Fruit fly (Drosophila melanogaster) whole organism, embryonic: ENCODE results near the gene woc.

Experiments used
- CG10366 ChIP-seq: fragments of 200-800 bp; sonication (Bioruptor generic); IDR thresholded peaks from 2 replicates; pipeline ENCODE4 v1.3.6; 2022; ENCODE audit warnings: missing biosample characterization, missing genetic modification characterization
- CG11093 ChIP-seq: fragments of 200-800 bp; sonication (Bioruptor generic); IDR thresholded peaks from 3 replicates; pipeline ENCODE4 v1.3.6; 2022; ENCODE audit warnings: missing biosample characterization, missing genetic modification characterization
- CG11398 ChIP-seq: fragments of 200-800 bp; sonication (Bioruptor generic); optimal IDR thresholded peaks from 2 replicates; lab custom pipeline; 2016; ENCODE audit warnings: missing biosample characterization, missing genetic modification characterization
- CG11456 ChIP-seq: fragments of 200-800 bp; sonication (Bioruptor generic); IDR thresholded peaks from 3 replicates; pipeline ENCODE4 v1.3.6; 2022; ENCODE audit warnings: missing biosample characterization, missing genetic modification characterization
- CG13624 ChIP-seq: fragments of 200-800 bp; sonication (Bioruptor generic); optimal IDR thresholded peaks from 2 replicates; lab custom pipeline; 2016; ENCODE audit warnings: missing biosample characterization, missing genetic modification characterization
- CG14965 ChIP-seq: fragments of 200-800 bp; sonication (Bioruptor generic); optimal IDR thresholded peaks from 2 replicates; lab custom pipeline; 2016; ENCODE audit warnings: missing biosample characterization, missing genetic modification characterization, borderline replicate concordance
- CG1602 ChIP-seq: fragments of 200-800 bp; sonication (Bioruptor generic); optimal IDR thresholded peaks from 3 replicates; lab custom pipeline; 2016; ENCODE audit warnings: missing biosample characterization, missing genetic modification characterization
- CG16863 ChIP-seq: fragments of 200-800 bp; sonication (Bioruptor generic); optimal IDR thresholded peaks from 3 replicates; lab custom pipeline; 2016; ENCODE audit warnings: missing biosample characterization, missing genetic modification characterization
- CG17802 ChIP-seq: fragments of 200-800 bp; sonication (Bioruptor generic); optimal IDR thresholded peaks from 2 replicates; lab custom pipeline; 2018; ENCODE audit warnings: missing biosample characterization, mild to moderate bottlenecking, missing genetic modification characterization, moderate library complexity
- CG1792 ChIP-seq: fragments of 200-800 bp; sonication (Bioruptor generic); optimal IDR thresholded peaks from 2 replicates; lab custom pipeline; 2016; ENCODE audit warnings: missing biosample characterization, missing genetic modification characterization
- CG18476 ChIP-seq: fragments of 200-800 bp; sonication (Bioruptor generic); optimal IDR thresholded peaks from 2 replicates; lab custom pipeline; 2016; ENCODE audit warnings: missing biosample characterization, mild to moderate bottlenecking, missing genetic modification characterization
- CG2678 ChIP-seq: fragments of 200-800 bp; sonication (Bioruptor generic); optimal IDR thresholded peaks from 3 replicates; lab custom pipeline; 2019; ENCODE audit warnings: missing biosample characterization, mild to moderate bottlenecking, missing genetic modification characterization, moderate library complexity
- CG30020 ChIP-seq: fragments of 200-800 bp; optimal IDR thresholded peaks from 2 replicates; lab custom pipeline; 2019; ENCODE audit warnings: missing biosample characterization, mild to moderate bottlenecking, missing genetic modification characterization, moderate library complexity
- CG33557 ChIP-seq: fragments of 200-800 bp; sonication (Bioruptor generic); optimal IDR thresholded peaks from 2 replicates; lab custom pipeline; 2019; ENCODE audit warnings: missing biosample characterization, mild to moderate bottlenecking, missing genetic modification characterization, moderate library complexity
- CG4707 ChIP-seq: fragments of 200-800 bp; sonication (Bioruptor generic); optimal IDR thresholded peaks from 2 replicates; lab custom pipeline; 2018; ENCODE audit warnings: missing biosample characterization, mild to moderate bottlenecking, missing genetic modification characterization, moderate library complexity
- CG4854 ChIP-seq: fragments of 200-800 bp; sonication (Bioruptor generic); optimal IDR thresholded peaks from 2 replicates; lab custom pipeline; 2016; ENCODE audit warnings: missing biosample characterization, missing genetic modification characterization, inconsistent platforms
- CG6272 ChIP-seq: fragments of 200-800 bp; sonication (Bioruptor generic); IDR thresholded peaks from 2 replicates; pipeline ENCODE4 v1.3.6; 2022; ENCODE audit warnings: missing biosample characterization, missing genetic modification characterization
- CG6654 ChIP-seq: fragments of 200-800 bp; sonication (Bioruptor generic); optimal IDR thresholded peaks from 2 replicates; lab custom pipeline; 2017; ENCODE audit warnings: missing biosample characterization, mild to moderate bottlenecking, missing genetic modification characterization
- CG9215 ChIP-seq: fragments of 200-800 bp; sonication (Bioruptor generic); IDR thresholded peaks from 2 replicates; pipeline ENCODE4 v1.3.6; 2022; ENCODE audit warnings: missing biosample characterization, missing genetic modification characterization
- CG9609 ChIP-seq: fragments of 200-800 bp; sonication (Bioruptor generic); optimal IDR thresholded peaks from 3 replicates; lab custom pipeline; 2016; ENCODE audit warnings: missing biosample characterization, missing genetic modification characterization
- CG9932 ChIP-seq: fragments of 200-800 bp; sonication (Bioruptor generic); IDR thresholded peaks from 2 replicates; pipeline ENCODE4 v1.3.6; 2022; ENCODE audit warnings: missing biosample characterization, missing genetic modification characterization
- Dek ChIP-seq: fragments of 200-800 bp; sonication (Bioruptor generic); optimal IDR thresholded peaks from 3 replicates; lab custom pipeline; 2019; ENCODE audit warnings: missing biosample characterization, mild to moderate bottlenecking, missing genetic modification characterization, moderate library complexity
- Dip2 ChIP-seq: fragments of 200-800 bp; sonication (Bioruptor generic); IDR thresholded peaks from 2 replicates; pipeline ENCODE4 v1.3.6; 2022; ENCODE audit warnings: missing biosample characterization, missing genetic modification characterization
- Dll ChIP-seq: fragments of 200-800 bp; sonication (Bioruptor generic); IDR thresholded peaks from 4 replicates; pipeline ENCODE4 v1.3.6; 2022; ENCODE audit warnings: missing biosample characterization, missing genetic modification characterization; ENCODE audit not compliant: partially characterized antibody
- Doc3 ChIP-seq: fragments of 200-800 bp; sonication (Bioruptor generic); IDR thresholded peaks from 3 replicates; pipeline ENCODE4 v1.3.6; 2022; ENCODE audit warnings: missing biosample characterization, missing genetic modification characterization; ENCODE audit not compliant: partially characterized antibody
- Dp ChIP-seq: fragments of 200-800 bp; sonication (Bioruptor generic); optimal IDR thresholded peaks from 2 replicates; lab custom pipeline; 2018; ENCODE audit warnings: missing biosample characterization, mild to moderate bottlenecking, missing genetic modification characterization, moderate library complexity
- MTF-1 ChIP-seq: fragments of 200-800 bp; sonication (Bioruptor generic); optimal IDR thresholded peaks from 2 replicates; lab custom pipeline; 2018; ENCODE audit warnings: missing biosample characterization, mild to moderate bottlenecking, missing genetic modification characterization, borderline replicate concordance
- Mes4 ChIP-seq: fragments of 200-800 bp; sonication (Bioruptor generic); optimal IDR thresholded peaks from 2 replicates; lab custom pipeline; 2016; ENCODE audit warnings: missing biosample characterization, missing genetic modification characterization
- NFAT ChIP-seq: fragments of 200-800 bp; sonication (Bioruptor generic); IDR thresholded peaks from 2 replicates; pipeline ENCODE4 v1.3.6; 2022; ENCODE audit warnings: missing biosample characterization, missing genetic modification characterization
- Nf-YA ChIP-seq: fragments of 200-800 bp; sonication (Bioruptor generic); IDR thresholded peaks from 2 replicates; pipeline ENCODE4 v1.3.6; 2022; ENCODE audit warnings: missing biosample characterization, missing genetic modification characterization
- Pdp1 ChIP-seq, 2 experiments: fragments of 200-800 bp; sonication (Bioruptor generic); optimal IDR thresholded peaks; 3 replicates each; lab custom pipeline; 2016; ENCODE audit warnings: missing biosample characterization in 2 of 2, missing genetic modification characterization in 2 of 2, mild to moderate bottlenecking in 1 of 2, moderate library complexity in 1 of 2
- Ravus ChIP-seq: fragments of 200-800 bp; sonication (Bioruptor generic); IDR thresholded peaks from 2 replicates; pipeline ENCODE4 v1.3.6; 2022; ENCODE audit warnings: missing biosample characterization, missing genetic modification characterization
- amos ChIP-seq: fragments of 200-800 bp; sonication (Bioruptor generic); IDR thresholded peaks from 2 replicates; pipeline ENCODE4 v1.3.6; 2022; ENCODE audit warnings: missing biosample characterization, missing genetic modification characterization; ENCODE audit not compliant: partially characterized antibody
- bowl ChIP-seq: fragments of 200-800 bp; sonication (Bioruptor generic); IDR thresholded peaks from 2 replicates; pipeline ENCODE4 v1.3.6; 2022; ENCODE audit warnings: missing biosample characterization, missing genetic modification characterization
- caup ChIP-seq: fragments of 200-800 bp; sonication (Bioruptor generic); optimal IDR thresholded peaks from 3 replicates; lab custom pipeline; 2017; ENCODE audit warnings: missing biosample characterization, mild to moderate bottlenecking, missing genetic modification characterization, moderate library complexity; ENCODE audit not compliant: severe bottlenecking
- chm ChIP-seq: fragments of 200-800 bp; sonication (Bioruptor generic); IDR thresholded peaks from 2 replicates; pipeline ENCODE4 v1.3.6; 2022; ENCODE audit warnings: missing biosample characterization, missing genetic modification characterization
- da ChIP-seq: fragments of 200-800 bp; sonication (Bioruptor generic); optimal IDR thresholded peaks from 2 replicates; lab custom pipeline; 2016; ENCODE audit warnings: missing biosample characterization, missing genetic modification characterization
- danr ChIP-seq: fragments of 200-800 bp; sonication (Bioruptor generic); IDR thresholded peaks from 2 replicates; pipeline ENCODE4 v1.3.6; 2022; ENCODE audit warnings: missing biosample characterization, missing genetic modification characterization
- dysf ChIP-seq: fragments of 200-800 bp; sonication (Bioruptor generic); IDR thresholded peaks from 3 replicates; pipeline ENCODE4 v1.3.6; 2022; ENCODE audit warnings: missing biosample characterization, missing genetic modification characterization
- fd3F ChIP-seq: fragments of 200-800 bp; sonication (Bioruptor generic); optimal IDR thresholded peaks from 2 replicates; lab custom pipeline; 2018; ENCODE audit warnings: missing biosample characterization, mild to moderate bottlenecking, missing genetic modification characterization, moderate library complexity
- fru ChIP-seq: fragments of >200 bp; optimal IDR thresholded peaks from 2 replicates; lab custom pipeline; 2017
- h ChIP-seq: fragments of >200 bp; optimal IDR thresholded peaks from 2 replicates; lab custom pipeline; 2017
- kni ChIP-seq: fragments of 200-800 bp; sonication (Bioruptor generic); optimal IDR thresholded peaks from 3 replicates; lab custom pipeline; 2017; ENCODE audit warnings: mild to moderate bottlenecking, missing biosample characterization, missing genetic modification reagents, missing genetic modification characterization
- pzg ChIP-seq: fragments of 200-800 bp; sonication (Bioruptor generic); optimal IDR thresholded peaks from 3 replicates; lab custom pipeline; 2018; ENCODE audit warnings: missing biosample characterization, mild to moderate bottlenecking, missing genetic modification characterization, moderate library complexity
- sens ChIP-seq: fragments of 200-800 bp; sonication (Bioruptor generic); peaks from one replicate; lab custom pipeline; 2016; ENCODE audit warnings: missing biosample characterization, missing genetic modification characterization
- seq ChIP-seq: fragments of 200-800 bp; sonication (Bioruptor generic); IDR thresholded peaks from 2 replicates; pipeline ENCODE4 v1.3.6; 2022; ENCODE audit warnings: missing biosample characterization, missing genetic modification characterization
- sna ChIP-seq: fragments of 200-800 bp; sonication (Bioruptor generic); IDR thresholded peaks from 2 replicates; pipeline ENCODE4 v1.3.6; 2022; ENCODE audit warnings: missing biosample characterization, missing genetic modification characterization; ENCODE audit not compliant: partially characterized antibody
- stwl ChIP-seq: fragments of 200-800 bp; sonication (Bioruptor generic); optimal IDR thresholded peaks from 3 replicates; lab custom pipeline; 2018; ENCODE audit warnings: missing biosample characterization, mild to moderate bottlenecking, missing genetic modification characterization, moderate library complexity
- tin ChIP-seq: fragments of 200-800 bp; sonication (Bioruptor generic); optimal IDR thresholded peaks from 3 replicates; lab custom pipeline; 2016; ENCODE audit warnings: missing biosample characterization, missing genetic modification characterization

woc gene

dm6 chr3R:27281022-27281810 lies 17.4 kb upstream of the woc start (continued):
- peak; percentile 50; the same call in 1 of the 2 replicates for TF ChIP-seq Dip2 (GFP tag; lab: Robert Waterston, UW)
- TF ChIP-seq CG17802 (tag; lab: Kevin White, UChicago) = peak; percentile 78
- peak; percentile 97 for TF ChIP-seq caup (GFP tag; lab: Kevin White, UChicago)
- TF ChIP-seq Dll (GFP tag; lab: Robert Waterston, UW) = peak; percentile 29; the same call in 1 of the 4 replicates
- TF ChIP-seq CG9215 (GFP tag; lab: Robert Waterston, UW) = peak; percentile 93
- TF ChIP-seq danr (GFP tag; lab: Robert Waterston, UW) = peak; percentile 95
- peak; percentile 94 for TF ChIP-seq CG16863
- peak; percentile 89 to 96 for TF ChIP-seq Pdp1 (GFP tag; optimal IDR thresholded peaks at IDR 0.05; lab: Kevin White, UChicago)
- TF ChIP-seq CG4854 (GFP tag; lab: Kevin White, UChicago) = peak; percentile 91
- TF ChIP-seq MTF-1 = peak; percentile 92
- peak; percentile 97 for TF ChIP-seq chm (GFP tag; lab: Robert Waterston, UW)
- TF ChIP-seq Doc3 (GFP tag; lab: Robert Waterston, UW) = 0 out of 3 replicates have a peak, but pooled peaks have one; percentile 25
- TF ChIP-seq Dek (tag; lab: Kevin White, UChicago) = peak; percentile 93
- peak; percentile 92 for TF ChIP-seq CG11398 (GFP tag; lab: Kevin White, UChicago)
- peak; percentile 83 for TF ChIP-seq CG18476 (GFP tag; lab: Kevin White, UChicago)
- TF ChIP-seq CG6272 (GFP tag; lab: Robert Waterston, UW) = peak; percentile 92
- TF ChIP-seq da (GFP tag; lab: Kevin White, UChicago) = peak; percentile 77
- TF ChIP-seq bowl (GFP tag; lab: Robert Waterston, UW) = peak; percentile 94
- peak; percentile 92 for TF ChIP-seq Mes4
- peak; percentile 15 for TF ChIP-seq CG33557
- no peak for TF ChIP-seq sna (GFP tag; lab: Robert Waterston, UW)
- TF ChIP-seq CG9932 = peak; percentile 97
- TF ChIP-seq CG13624 (GFP tag; lab: Kevin White, UChicago) = peak; percentile 95
- TF ChIP-seq kni (GFP tag; lab: Kevin White, UChicago) = peak; percentile 92
- TF ChIP-seq fru (lab: Kevin White, UChicago) = peak; percentile 59
- peak; percentile 95 for TF ChIP-seq CG11093 (GFP tag; lab: Robert Waterston, UW)
- peak; percentile 68 for TF ChIP-seq CG14965 (GFP tag; lab: Kevin White, UChicago)
- TF ChIP-seq Dp (GFP tag; lab: Kevin White, UChicago) = peak; percentile 22
- peak; percentile 96 for TF ChIP-seq CG2678 (tag; lab: Kevin White, UChicago)
- peak; percentile 39 for TF ChIP-seq stwl (tag; lab: Kevin White, UChicago)
- peak; percentile 94 for TF ChIP-seq tin (GFP tag; lab: Kevin White, UChicago)
- peak; percentile 97 for TF ChIP-seq CG10366 (GFP tag; lab: Robert Waterston, UW)
- peak; percentile 91 for TF ChIP-seq CG1602 (GFP tag; lab: Kevin White, UChicago)
- TF ChIP-seq pzg (GFP tag; lab: Kevin White, UChicago) = peak; percentile 39
- peak; percentile 92 for TF ChIP-seq CG1792 (GFP tag; lab: Kevin White, UChicago)
- peak; percentile 97 for TF ChIP-seq CG9609
- peak; percentile 98 for TF ChIP-seq seq
- TF ChIP-seq dysf (GFP tag; lab: Robert Waterston, UW) = peak; percentile 97
- TF ChIP-seq CG4707 = peak; percentile 88
- peak; percentile 56; the same call in 1 of the 2 replicates for TF ChIP-seq amos (GFP tag; lab: Robert Waterston, UW)
- no peak for TF ChIP-seq h (lab: Kevin White, UChicago)
- TF ChIP-seq fd3F (GFP tag; lab: Kevin White, UChicago) = peak; percentile 95
- peak; percentile 97 for TF ChIP-seq NFAT
- TF ChIP-seq CG30020 (tag; lab: Kevin White, UChicago) = peak; percentile 48
- peak; percentile 98 for TF ChIP-seq sens (GFP tag; lab: Kevin White, UChicago)
- peak; percentile 92 for TF ChIP-seq Nf-YA (GFP tag; lab: Robert Waterston, UW)
- TF ChIP-seq CG11456 = peak; percentile 96
- peak; percentile 92 for TF ChIP-seq Ravus
- peak; percentile 86 for TF ChIP-seq CG6654
